Fruit fly (Drosophila melanogaster) Kc167 (cell line): ENCODE results near the gene otu.

Experiments used
- Sin3A ChIP-seq: fragments of >200 bp; optimal IDR thresholded peaks from 2 replicates; lab custom pipeline; 2018; ENCODE audit warnings: missing external identifiers
- h ChIP-seq: fragments of >200 bp; optimal IDR thresholded peaks from 3 replicates; lab custom pipeline; 2018; ENCODE audit warnings: missing external identifiers
- insv ChIP-seq: fragments of >200 bp; optimal IDR thresholded peaks from 3 replicates; lab custom pipeline; 2018; ENCODE audit warnings: missing external identifiers

DNA sequence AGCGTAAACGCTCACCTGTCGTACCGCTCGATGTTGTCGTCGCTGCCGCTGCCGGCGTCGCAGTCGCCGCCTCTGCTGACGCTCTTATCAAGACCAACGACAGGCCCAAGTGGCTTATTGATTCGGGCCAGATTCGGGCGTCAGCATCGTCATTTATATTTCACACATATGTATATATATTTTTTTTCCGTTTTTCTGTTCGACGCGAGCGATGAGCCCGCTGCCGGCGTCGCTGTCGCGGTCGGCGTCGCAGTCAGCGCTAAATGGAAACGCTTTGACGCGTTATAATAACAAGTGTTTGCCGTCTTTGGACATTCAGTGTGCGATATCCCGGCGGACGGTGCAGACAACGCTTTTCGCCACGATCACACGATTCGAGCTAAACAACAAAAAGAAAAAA is 12.7 kb upstream of the otu start:
- TF ChIP-seq h (lab: Kevin White, UChicago) = no peak
- TF ChIP-seq Sin3A = no peak
- no peak for TF ChIP-seq insv (lab: Kevin White, UChicago)
